Worm (Caenorhabditis elegans): ENCODE results near the gene Y113G7A.13.

Y113G7A.13 gene

DNA sequence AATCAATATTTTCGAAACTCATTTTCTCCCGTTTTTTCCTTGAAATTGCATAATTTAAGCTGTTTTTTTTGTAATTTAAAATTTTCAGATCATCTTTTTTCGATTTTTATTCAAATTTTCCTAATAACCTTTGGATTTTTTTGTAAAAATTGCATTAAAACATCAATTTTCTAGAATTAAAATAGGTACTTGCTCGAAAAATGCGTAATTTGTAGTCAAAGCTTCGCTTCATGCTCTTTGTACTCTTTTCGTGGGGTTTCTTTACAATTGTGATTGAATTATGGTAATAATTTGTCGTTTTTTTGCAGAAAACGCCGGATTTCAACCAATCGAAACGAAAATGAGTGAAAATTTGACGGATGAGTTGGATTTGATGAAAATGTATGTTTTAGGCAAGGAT is 51.0 kb downstream of the Y113G7A.13 start, which contains the start of gene fog-2:
Gene fog-2 (plus strand): TSS at position 301 of the 400 bp plus-strand sequence.
- no peak for TF ChIP-seq unc-62 (GFP tag; optimal IDR thresholded peaks at IDR 0.05)

DNA sequence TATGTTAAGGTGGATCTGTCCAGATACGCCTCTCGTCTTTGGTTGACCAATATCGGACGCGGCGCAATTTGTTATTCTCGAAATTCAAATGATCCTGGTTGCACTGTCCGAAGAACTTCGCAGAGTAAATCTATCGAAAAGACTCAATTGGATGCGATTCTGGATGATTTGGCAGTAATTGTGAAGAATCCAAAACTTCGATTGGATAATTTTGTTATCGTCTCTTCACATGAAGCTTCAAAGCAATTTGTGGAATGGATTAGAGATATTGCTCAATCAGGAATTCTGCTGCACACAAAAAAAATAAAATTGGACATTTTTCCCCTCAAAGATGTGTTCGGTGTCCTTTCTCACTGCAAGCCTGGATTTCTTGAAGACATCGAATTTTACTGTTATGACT is 51.7 kb downstream of the Y113G7A.13 start:
- TF ChIP-seq unc-62 (GFP tag; optimal IDR thresholded peaks at IDR 0.05), result no peak

Data from whole organism, dauer.